Fruit fly (Drosophila melanogaster) whole organism, embryonic: ENCODE results near the gene CG17127.

Experiments
- Ada2b ChIP-seq: fragments of 200-800 bp; sonication (Bioruptor generic); IDR thresholded peaks from 2 replicates; pipeline ENCODE4 v1.3.6; 2022; ENCODE audit warnings: missing biosample characterization, missing genetic modification characterization
- Bdp1 ChIP-seq: fragments of 200-800 bp; sonication (Bioruptor generic); optimal IDR thresholded peaks from 3 replicates; lab custom pipeline; 2016; ENCODE audit warnings: missing biosample characterization, missing genetic modification characterization
- CG10274 ChIP-seq: fragments of 200-800 bp; sonication (Bioruptor generic); optimal IDR thresholded peaks from 3 replicates; lab custom pipeline; 2017; ENCODE audit warnings: missing biosample characterization, mild to moderate bottlenecking, missing genetic modification characterization
- CG11456 ChIP-seq: fragments of 200-800 bp; sonication (Bioruptor generic); IDR thresholded peaks from 3 replicates; pipeline ENCODE4 v1.3.6; 2022; ENCODE audit warnings: missing biosample characterization, missing genetic modification characterization
- CG12071 ChIP-seq: fragments of 200-800 bp; sonication (Bioruptor generic); optimal IDR thresholded peaks from 3 replicates; lab custom pipeline; 2018; ENCODE audit warnings: missing biosample characterization, mild to moderate bottlenecking, missing genetic modification characterization
- CG12236 ChIP-seq: fragments of 200-800 bp; sonication (Bioruptor generic); optimal IDR thresholded peaks from 2 replicates; lab custom pipeline; 2016; ENCODE audit warnings: missing biosample characterization, missing genetic modification characterization
- CG1233 ChIP-seq: fragments of 200-800 bp; sonication (Bioruptor generic); optimal IDR thresholded peaks from 4 replicates; lab custom pipeline; 2018; ENCODE audit warnings: missing biosample characterization, mild to moderate bottlenecking, missing genetic modification characterization
- CG12942 ChIP-seq: fragments of 200-800 bp; sonication (Bioruptor generic); optimal IDR thresholded peaks from 3 replicates; lab custom pipeline; 2016; ENCODE audit warnings: missing biosample characterization, missing genetic modification characterization
- CG13424 ChIP-seq: fragments of 200-800 bp; sonication (Bioruptor generic); optimal IDR thresholded peaks from 2 replicates; lab custom pipeline; 2019; ENCODE audit warnings: missing biosample characterization, mild to moderate bottlenecking, missing genetic modification characterization, moderate library complexity
- CG13775 ChIP-seq: fragments of 200-800 bp; sonication (Bioruptor generic); optimal IDR thresholded peaks from 3 replicates; lab custom pipeline; 2017; ENCODE audit warnings: missing biosample characterization, mild to moderate bottlenecking, missing genetic modification characterization
- CG15011 ChIP-seq: fragments of 200-800 bp; sonication (Bioruptor generic); optimal IDR thresholded peaks from 3 replicates; lab custom pipeline; 2018; ENCODE audit warnings: missing biosample characterization, mild to moderate bottlenecking, missing genetic modification characterization
- CG1529 ChIP-seq: fragments of 200-800 bp; sonication (Bioruptor generic); optimal IDR thresholded peaks from 3 replicates; lab custom pipeline; 2018; ENCODE audit warnings: missing biosample characterization, missing genetic modification characterization
- CG1603 ChIP-seq: fragments of 200-800 bp; sonication (Bioruptor generic); optimal IDR thresholded peaks from 2 replicates; lab custom pipeline; 2019; ENCODE audit warnings: missing biosample characterization, mild to moderate bottlenecking, missing genetic modification characterization, moderate library complexity
- CG17829 ChIP-seq: fragments of 200-800 bp; optimal IDR thresholded peaks from 2 replicates; lab custom pipeline; 2019; ENCODE audit warnings: missing biosample characterization, mild to moderate bottlenecking, missing genetic modification characterization, moderate library complexity
- CG6654 ChIP-seq: fragments of 200-800 bp; sonication (Bioruptor generic); optimal IDR thresholded peaks from 2 replicates; lab custom pipeline; 2017; ENCODE audit warnings: missing biosample characterization, mild to moderate bottlenecking, missing genetic modification characterization
- CG6765 ChIP-seq: fragments of 200-800 bp; sonication (Bioruptor generic); optimal IDR thresholded peaks from 3 replicates; lab custom pipeline; 2017; ENCODE audit warnings: missing biosample characterization, mild to moderate bottlenecking, missing genetic modification characterization
- CG7372 ChIP-seq: fragments of 200-800 bp; sonication (Bioruptor generic); IDR thresholded peaks from 2 replicates; pipeline ENCODE4 v1.3.6; 2022; ENCODE audit warnings: missing biosample characterization, missing genetic modification characterization
- CG8089 ChIP-seq: fragments of 200-800 bp; sonication (Bioruptor generic); optimal IDR thresholded peaks from 3 replicates; lab custom pipeline; 2016; ENCODE audit warnings: missing biosample characterization, missing genetic modification characterization
- D19B ChIP-seq: fragments of 200-800 bp; sonication (Bioruptor generic); optimal IDR thresholded peaks from 2 replicates; lab custom pipeline; 2017; ENCODE audit warnings: missing biosample characterization, mild to moderate bottlenecking, missing genetic modification characterization
- Elba2 ChIP-seq: fragments of 200-800 bp; sonication (Bioruptor generic); optimal IDR thresholded peaks from 3 replicates; lab custom pipeline; 2016; ENCODE audit warnings: missing biosample characterization, missing genetic modification characterization
- GATAe ChIP-seq: fragments of 200-800 bp; sonication (Bioruptor generic); conservative IDR thresholded peaks from 2 replicates; pipeline ENCODE4 v1.3.6; 2022; ENCODE audit warnings: missing biosample characterization, missing genetic modification characterization
- Gug ChIP-seq: fragments of 200-800 bp; sonication (Bioruptor generic); IDR thresholded peaks from 4 replicates; pipeline ENCODE4 v1.3.6; 2022; ENCODE audit warnings: missing biosample characterization, missing genetic modification characterization
- Hey ChIP-seq: fragments of 200-800 bp; sonication (Bioruptor generic); optimal IDR thresholded peaks from 3 replicates; lab custom pipeline; 2018; ENCODE audit warnings: missing biosample characterization, mild to moderate bottlenecking, missing genetic modification characterization
- Hr51 ChIP-seq, 2 experiments: fragments of 200-800 bp; sonication (Bioruptor generic); optimal IDR thresholded peaks; 2 replicates in 1 of 2; 3 replicates in 1 of 2; lab custom pipeline; 2016 to 2018; ENCODE audit warnings: missing biosample characterization in 2 of 2, missing genetic modification characterization in 2 of 2, mild to moderate bottlenecking in 1 of 2, moderate library complexity in 1 of 2
- Lhr ChIP-seq: fragments of 200-800 bp; sonication (Bioruptor generic); optimal IDR thresholded peaks from 3 replicates; lab custom pipeline; 2017; ENCODE audit warnings: mild to moderate bottlenecking, missing biosample characterization, missing genetic modification reagents, missing genetic modification characterization
- Myb ChIP-seq: fragments of 200-800 bp; sonication (Bioruptor generic); optimal IDR thresholded peaks from 2 replicates; lab custom pipeline; 2016; ENCODE audit warnings: missing biosample characterization, missing genetic modification characterization
- NFAT ChIP-seq: fragments of 200-800 bp; sonication (Bioruptor generic); IDR thresholded peaks from 2 replicates; pipeline ENCODE4 v1.3.6; 2022; ENCODE audit warnings: missing biosample characterization, missing genetic modification characterization
- Pdp1 ChIP-seq, 2 experiments: fragments of 200-800 bp; sonication (Bioruptor generic); optimal IDR thresholded peaks; 3 replicates each; lab custom pipeline; 2016; ENCODE audit warnings: missing biosample characterization in 2 of 2, missing genetic modification characterization in 2 of 2, mild to moderate bottlenecking in 1 of 2, moderate library complexity in 1 of 2
- bowl ChIP-seq: fragments of 200-800 bp; sonication (Bioruptor generic); IDR thresholded peaks from 2 replicates; pipeline ENCODE4 v1.3.6; 2022; ENCODE audit warnings: missing biosample characterization, missing genetic modification characterization
- cas ChIP-seq: fragments of 200-800 bp; sonication (Bioruptor generic); IDR thresholded peaks from 2 replicates; pipeline ENCODE4 v1.3.6; 2022; ENCODE audit warnings: missing biosample characterization, missing genetic modification characterization
- caup ChIP-seq: fragments of 200-800 bp; sonication (Bioruptor generic); optimal IDR thresholded peaks from 3 replicates; lab custom pipeline; 2017; ENCODE audit warnings: missing biosample characterization, mild to moderate bottlenecking, missing genetic modification characterization, moderate library complexity; ENCODE audit not compliant: severe bottlenecking
- crol ChIP-seq: fragments of 200-800 bp; sonication (Bioruptor generic); IDR thresholded peaks from 2 replicates; pipeline ENCODE4 v1.3.6; 2022; ENCODE audit warnings: missing biosample characterization, missing genetic modification characterization
- crp ChIP-seq, 2 experiments: fragments of 200-800 bp; sonication (Bioruptor generic); optimal IDR thresholded peaks; 2 replicates in 1 of 2; 3 replicates in 1 of 2; lab custom pipeline; 2017; ENCODE audit warnings: missing biosample characterization in 2 of 2, missing genetic modification characterization in 2 of 2, mild to moderate bottlenecking in 1 of 2, moderate library complexity in 1 of 2
- da ChIP-seq: fragments of 200-800 bp; sonication (Bioruptor generic); optimal IDR thresholded peaks from 2 replicates; lab custom pipeline; 2016; ENCODE audit warnings: missing biosample characterization, missing genetic modification characterization
- danr ChIP-seq: fragments of 200-800 bp; sonication (Bioruptor generic); IDR thresholded peaks from 2 replicates; pipeline ENCODE4 v1.3.6; 2022; ENCODE audit warnings: missing biosample characterization, missing genetic modification characterization
- dpn ChIP-seq, 2 experiments: fragments of 200-800 bp; sonication (Bioruptor generic); optimal IDR thresholded peaks; 3 replicates each; lab custom pipeline; 2016; ENCODE audit warnings: missing biosample characterization in 2 of 2, missing genetic modification characterization in 2 of 2
- ems ChIP-seq: fragments of 200-800 bp; sonication (Bioruptor generic); optimal IDR thresholded peaks from 3 replicates; lab custom pipeline; 2016; ENCODE audit warnings: missing biosample characterization, missing genetic modification characterization
- en ChIP-seq: fragments of 200-800 bp; sonication (Bioruptor generic); optimal IDR thresholded peaks from 2 replicates; lab custom pipeline; 2016; ENCODE audit warnings: missing biosample characterization, missing genetic modification characterization
- ewg ChIP-seq: fragments of 200-800 bp; sonication (Bioruptor generic); optimal IDR thresholded peaks from 3 replicates; lab custom pipeline; 2017; ENCODE audit warnings: mild to moderate bottlenecking, missing biosample characterization, missing genetic modification reagents, missing genetic modification characterization
- eyg ChIP-seq: fragments of 200-800 bp; sonication (Bioruptor generic); optimal IDR thresholded peaks from 3 replicates; lab custom pipeline; 2016; ENCODE audit warnings: missing biosample characterization, missing genetic modification characterization
- fd3F ChIP-seq: fragments of 200-800 bp; sonication (Bioruptor generic); optimal IDR thresholded peaks from 2 replicates; lab custom pipeline; 2018; ENCODE audit warnings: missing biosample characterization, mild to moderate bottlenecking, missing genetic modification characterization, moderate library complexity
- h ChIP-seq: fragments of >200 bp; optimal IDR thresholded peaks from 2 replicates; lab custom pipeline; 2017
- hb ChIP-seq: fragments of 200-800 bp; sonication (Bioruptor generic); IDR thresholded peaks from 3 replicates; pipeline ENCODE4 v1.3.6; 2022; ENCODE audit warnings: missing biosample characterization, missing genetic modification characterization; ENCODE audit not compliant: partially characterized antibody
- inv ChIP-seq: fragments of 200-800 bp; sonication (Bioruptor generic); IDR thresholded peaks from 2 replicates; pipeline ENCODE4 v1.3.6; 2022; ENCODE audit warnings: missing biosample characterization, missing genetic modification characterization; ENCODE audit not compliant: partially characterized antibody
- lab ChIP-seq: fragments of 200-800 bp; sonication (Bioruptor generic); optimal IDR thresholded peaks from 3 replicates; lab custom pipeline; 2017; ENCODE audit warnings: missing biosample characterization, missing genetic modification characterization, mild to moderate bottlenecking, moderate library complexity, missing genetic modification reagents
- lilli ChIP-seq: fragments of 200-800 bp; sonication (Bioruptor generic); optimal IDR thresholded peaks from 3 replicates; lab custom pipeline; 2016; ENCODE audit warnings: missing biosample characterization, missing genetic modification characterization
- mirr ChIP-seq: fragments of 200-800 bp; sonication (Bioruptor generic); optimal IDR thresholded peaks from 3 replicates; lab custom pipeline; 2018; ENCODE audit warnings: missing biosample characterization, mild to moderate bottlenecking, missing genetic modification characterization
- phol ChIP-seq: fragments of 200-800 bp; sonication (Bioruptor generic); optimal IDR thresholded peaks from 3 replicates; lab custom pipeline; 2018; ENCODE audit warnings: missing biosample characterization, mild to moderate bottlenecking, missing genetic modification characterization, moderate library complexity
- slou ChIP-seq: fragments of 200-800 bp; sonication (Bioruptor generic); optimal IDR thresholded peaks from 3 replicates; lab custom pipeline; 2016; ENCODE audit warnings: missing biosample characterization, missing genetic modification characterization
- tll ChIP-seq, 2 experiments: fragments of 200-800 bp in 1 of 2; fragments of >200 bp in 1 of 2; sonication (Bioruptor generic) in 1 of 2; optimal IDR thresholded peaks; 2 replicates each; lab custom pipeline; 2017 to 2019; ENCODE audit warnings: missing biosample characterization in 2 of 2, missing genetic modification characterization in 2 of 2, mild to moderate bottlenecking in 1 of 2, moderate library complexity in 1 of 2
- zen ChIP-seq: fragments of 200-800 bp; sonication (Bioruptor generic); optimal IDR thresholded peaks from 3 replicates; lab custom pipeline; 2018; ENCODE audit warnings: missing biosample characterization, mild to moderate bottlenecking, missing genetic modification characterization, moderate library complexity

The CG17127 gene

DNA sequence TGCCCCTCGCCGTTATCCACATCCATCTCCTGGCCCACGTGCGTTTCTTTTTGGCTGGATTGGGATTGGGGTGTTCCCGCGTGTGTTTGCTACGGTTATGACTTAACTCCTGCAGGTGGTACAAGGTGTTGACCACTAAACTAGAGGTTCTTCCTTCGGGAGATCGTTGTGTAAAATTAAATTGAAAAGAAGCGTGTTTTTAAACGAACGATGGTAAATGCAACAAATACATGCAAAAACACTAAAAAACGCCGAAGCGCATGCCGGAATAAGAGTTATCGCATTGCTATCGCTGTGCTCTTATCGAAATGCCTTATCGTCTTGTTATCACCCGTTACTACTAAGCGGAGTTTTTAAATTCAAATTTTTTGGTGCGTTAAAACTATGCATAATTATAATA is 960 bp upstream of the CG17127 start, which contains the start of gene CG6724 (continued):
- no peak for TF ChIP-seq tll (GFP tag; optimal IDR thresholded peaks at IDR 0.05; lab: Kevin White, UChicago)
- no peak for TF ChIP-seq D19B
- no peak for TF ChIP-seq en (GFP tag; lab: Kevin White, UChicago)
- TF ChIP-seq Lhr: no peak
- no peak for TF ChIP-seq h (lab: Kevin White, UChicago)
- no peak for TF ChIP-seq fd3F (GFP tag; lab: Kevin White, UChicago)
- no peak for TF ChIP-seq CG12236
- TF ChIP-seq CG13775 (GFP tag; lab: Kevin White, UChicago): no peak
- no peak for TF ChIP-seq da (GFP tag; lab: Kevin White, UChicago)
- TF ChIP-seq Ada2b (GFP tag; lab: Robert Waterston, UW): no peak
- no peak for TF ChIP-seq CG11456 (GFP tag; lab: Robert Waterston, UW)
- TF ChIP-seq CG10274 (GFP tag; lab: Kevin White, UChicago): no peak
- peak; percentile 25 for TF ChIP-seq CG17829
- no peak for TF ChIP-seq Pdp1 (GFP tag; optimal IDR thresholded peaks at IDR 0.05; lab: Kevin White, UChicago)
- no peak for TF ChIP-seq eyg (GFP tag; lab: Kevin White, UChicago)
- TF ChIP-seq lilli (GFP tag; lab: Kevin White, UChicago): no peak
- no peak for TF ChIP-seq CG12942
- peak; percentile 50 for TF ChIP-seq inv
- TF ChIP-seq ems (GFP tag; lab: Kevin White, UChicago): no peak
- no peak for TF ChIP-seq lab (GFP tag; lab: Kevin White, UChicago)
- TF ChIP-seq ewg (GFP tag; lab: Kevin White, UChicago): no peak
- TF ChIP-seq cas (GFP tag; lab: Robert Waterston, UW): no peak
- TF ChIP-seq CG15011: no peak
- TF ChIP-seq GATAe: no peak
- TF ChIP-seq crol (GFP tag; lab: Robert Waterston, UW): peak; percentile 51; the same call in 1 of the 2 replicates
- peak; percentile 98 for TF ChIP-seq Myb (GFP tag; lab: Kevin White, UChicago)
- TF ChIP-seq CG6765 (GFP tag; lab: Kevin White, UChicago): no peak
- TF ChIP-seq NFAT: no peak
- no peak for TF ChIP-seq Gug
- TF ChIP-seq CG8089 (GFP tag; lab: Kevin White, UChicago): no peak
- TF ChIP-seq Hey (tag; lab: Kevin White, UChicago): no peak
- no peak for TF ChIP-seq CG1233 (GFP tag; lab: Kevin White, UChicago)
- no peak for TF ChIP-seq Bdp1 (GFP tag; lab: Kevin White, UChicago)
- peak; percentile 7 for TF ChIP-seq phol (tag; lab: Kevin White, UChicago)
- TF ChIP-seq CG1529: no peak
- TF ChIP-seq zen (tag; lab: Kevin White, UChicago): no peak
- no peak for TF ChIP-seq Elba2 (GFP tag; lab: Kevin White, UChicago)
- no peak for TF ChIP-seq Hr51 (GFP tag; optimal IDR thresholded peaks at IDR 0.05; lab: Kevin White, UChicago)
- TF ChIP-seq CG1603 (tag; lab: Kevin White, UChicago): no peak
- no peak for TF ChIP-seq CG12071 (GFP tag; lab: Kevin White, UChicago)
- no peak for TF ChIP-seq slou
- TF ChIP-seq CG13424: no peak
- TF ChIP-seq CG6654: no peak
- no peak; the same call in 2 of the 3 replicates for TF ChIP-seq hb
- no peak for TF ChIP-seq CG7372 (GFP tag; lab: Robert Waterston, UW)
- no peak for TF ChIP-seq bowl (GFP tag; lab: Robert Waterston, UW)
- no peak for TF ChIP-seq caup (GFP tag; lab: Kevin White, UChicago)
- no peak for TF ChIP-seq dpn (GFP tag; optimal IDR thresholded peaks at IDR 0.05; lab: Kevin White, UChicago)
- peak in 1 of 2 experiments; percentile 31 for TF ChIP-seq crp (GFP tag; optimal IDR thresholded peaks at IDR 0.05; lab: Kevin White, UChicago)
- TF ChIP-seq danr (GFP tag; lab: Robert Waterston, UW): no peak
- TF ChIP-seq mirr (GFP tag; lab: Kevin White, UChicago): no peak
